Worm (Caenorhabditis elegans) whole organism, L4 larva: Measurements from ENCODE around the gene F52E1.3.

Source experiments
- Y48G9A.11 ChIP-seq: fragments of 200-800 bp; sonication (Bioruptor generic); IDR thresholded peaks from 2 replicates; pipeline ENCODE4 v1.3.6; 2022; ENCODE audit warnings: missing genetic modification reagents, missing genetic modification characterization, missing compliant biosample characterization
- ZK337.2 ChIP-seq: fragments of 200-800 bp; sonication (Bioruptor generic); IDR thresholded peaks from 2 replicates; pipeline ENCODE4 v1.3.6; 2022; ENCODE audit warnings: missing genetic modification reagents, missing genetic modification characterization, missing compliant biosample characterization
- aly-2 ChIP-seq: sonication (generic microtip); optimal IDR thresholded peaks from 2 replicates; lab custom pipeline; 2018; ENCODE audit warnings: missing biosample characterization, missing genetic modification characterization
- ceh-82 ChIP-seq: sonication (generic microtip); optimal IDR thresholded peaks from 2 replicates; lab custom pipeline; 2017; ENCODE audit warnings: missing biosample characterization, missing genetic modification characterization
- cey-2 ChIP-seq: sonication (generic microtip); optimal IDR thresholded peaks from 3 replicates; lab custom pipeline; 2017; ENCODE audit warnings: missing genetic modification characterization, mild to moderate bottlenecking, missing compliant biosample characterization, antibody characterized with exemption, borderline replicate concordance; ENCODE audit not compliant: insufficient read depth
- lsy-2 ChIP-seq, 2 experiments: fragments of 150-350 bp in 1 of 2; sonication (generic microtip) in 1 of 2; optimal IDR thresholded peaks; 2 replicates each; lab custom pipeline; 2014 to 2017; ENCODE audit warnings: missing biosample characterization in 2 of 2, missing genetic modification characterization in 2 of 2
- nhr-237 ChIP-seq: sonication (generic microtip); optimal IDR thresholded peaks from 2 replicates; lab custom pipeline; 2017; ENCODE audit warnings: missing biosample characterization, missing genetic modification characterization
- nhr-77 ChIP-seq: fragments of 150-350 bp; optimal IDR thresholded peaks from 2 replicates; lab custom pipeline; 2014; ENCODE audit warnings: missing biosample characterization, missing genetic modification characterization
- pha-4 ChIP-seq, 2 experiments: fragments of 150-350 bp in 1 of 2; fragments of 200-800 bp in 1 of 2; sonication (Bioruptor generic) in 1 of 2; IDR thresholded peaks in 1 of 2; optimal IDR thresholded peaks in 1 of 2; 2 replicates each; pipeline versions ENCODE4 v1.3.6 to Lab custom; 2014 to 2022; ENCODE audit warnings: missing genetic modification characterization in 2 of 2, missing genetic modification reagents in 2 of 2, missing biosample characterization in 1 of 2, missing compliant biosample characterization in 1 of 2
- unc-62 ChIP-seq, 3 experiments: fragments of 150-350 bp in 1 of 3; sonication (generic microtip); optimal IDR thresholded peaks in 2 of 3; peaks in 1 of 3; 1 replicate in 1 of 3; 2 replicates in 2 of 3; lab custom pipeline; 2014 to 2017; ENCODE audit warnings: missing biosample characterization in 3 of 3, missing genetic modification characterization in 3 of 3, missing genetic modification reagents in 3 of 3, missing genotype in 1 of 3

- no peak for TF ChIP-seq pha-4 (GFP tag; IDR thresholded peaks at IDR 0.05; lab: Robert Waterston, UW)
- no peak for TF ChIP-seq pha-4 (tag; optimal IDR thresholded peaks at IDR 0.05; lab: Kevin White, UChicago)
- TF ChIP-seq unc-62 (GFP tag; optimal IDR thresholded peaks at IDR 0.05 in 1 of 2; lab: Kevin White, UChicago) = no peak
- no peak for TF ChIP-seq unc-62 (tag; optimal IDR thresholded peaks at IDR 0.05; lab: Kevin White, UChicago)
- no peak for TF ChIP-seq aly-2 (tag; lab: Kevin White, UChicago)
- no peak for TF ChIP-seq lsy-2 (tag; optimal IDR thresholded peaks at IDR 0.05; lab: Kevin White, UChicago)
- TF ChIP-seq cey-2 (tag; lab: Kevin White, UChicago) = no peak
- no peak for TF ChIP-seq nhr-77 (tag; lab: Kevin White, UChicago)
- TF ChIP-seq Y48G9A.11 = no peak
- TF ChIP-seq ceh-82 (tag; lab: Kevin White, UChicago) = no peak
- TF ChIP-seq ZK337.2 = no peak
- TF ChIP-seq nhr-237 (tag; lab: Kevin White, UChicago) = no peak
Measured at ce11 chrV:8435292-8435691, 40.7 kb downstream of the F52E1.3 start.
